Worm (Caenorhabditis elegans) whole organism, L4 larva: ENCODE data around the gene C25E10.11.

ENCODE experiments used
- T20F7.1 ChIP-seq: fragments of 200-800 bp; sonication (Bioruptor generic); optimal IDR thresholded peaks from 2 replicates; lab custom pipeline; 2018; ENCODE audit warnings: mild to moderate bottlenecking, missing genetic modification characterization, missing compliant biosample characterization
- Y105C5A.15 ChIP-seq: fragments of 200-800 bp; sonication (Bioruptor generic); IDR thresholded peaks from 2 replicates; pipeline ENCODE4 v1.3.6; 2022; ENCODE audit warnings: missing genetic modification characterization, missing compliant biosample characterization
- ZK546.5 ChIP-seq, 2 experiments: sonication (generic microtip); optimal IDR thresholded peaks; 2 replicates each; lab custom pipeline; 2017; ENCODE audit warnings: missing biosample characterization in 2 of 2, missing genetic modification characterization in 2 of 2
- ama-1 ChIP-seq: fragments of 150-350 bp; optimal IDR thresholded peaks from 2 replicates; lab custom pipeline; 2014; ENCODE audit warnings: inconsistent platforms, mixed read lengths
- daf-19 ChIP-seq: fragments of 200-800 bp; sonication (Bioruptor generic); conservative IDR thresholded peaks from 2 replicates; pipeline ENCODE4 v1.3.6; 2022; ENCODE audit warnings: missing genetic modification characterization, missing compliant biosample characterization
- dpl-1 ChIP-seq: fragments of 150-350 bp; optimal IDR thresholded peaks from 2 replicates; lab custom pipeline; 2014; ENCODE audit warnings: missing biosample characterization, missing genetic modification reagents, missing genetic modification characterization
- fos-1 ChIP-seq: fragments of 150-350 bp; optimal IDR thresholded peaks from 2 replicates; lab custom pipeline; 2014; ENCODE audit warnings: missing biosample characterization, missing genetic modification characterization
- lir-3 ChIP-seq: sonication (generic microtip); optimal IDR thresholded peaks from 2 replicates; lab custom pipeline; 2016; ENCODE audit warnings: mild to moderate bottlenecking, missing genetic modification characterization, missing compliant biosample characterization
- mdl-1 ChIP-seq, 2 experiments: fragments of 150-350 bp in 1 of 2; sonication (generic microtip) in 1 of 2; optimal IDR thresholded peaks; 2 replicates each; lab custom pipeline; 2014 to 2017; ENCODE audit warnings: missing biosample characterization in 2 of 2, missing genetic modification characterization in 2 of 2
- snpc-4 ChIP-seq: fragments of 150-350 bp; optimal IDR thresholded peaks from 2 replicates; lab custom pipeline; 2014; ENCODE audit warnings: missing biosample characterization, missing genetic modification characterization
- zag-1 ChIP-seq: fragments of 150-350 bp; optimal IDR thresholded peaks from 2 replicates; lab custom pipeline; 2014; ENCODE audit warnings: missing biosample characterization, missing genetic modification characterization

DNA sequence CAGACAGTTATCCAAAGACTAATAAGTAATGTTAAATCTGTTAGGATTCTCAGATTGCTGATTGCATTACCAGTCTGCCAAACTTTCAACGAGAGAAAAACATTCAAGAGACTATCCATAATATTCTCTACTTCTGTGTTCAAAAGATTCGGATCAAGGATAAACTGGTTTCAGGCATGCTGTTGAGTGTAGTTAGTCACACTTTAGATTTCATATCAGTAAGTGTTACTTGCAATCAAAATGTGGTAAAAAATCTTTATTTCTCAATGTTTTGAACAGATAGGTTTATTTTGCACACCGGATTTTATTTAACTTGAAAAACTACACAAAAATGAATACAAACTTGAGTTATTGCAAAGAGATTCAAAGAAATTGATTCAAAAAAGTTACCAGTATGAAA is 36.4 kb downstream of the C25E10.11 start, which contains the start of gene oac-41:
- no peak for TF ChIP-seq Y105C5A.15 (GFP tag; lab: Robert Waterston, UW)
- no peak for TF ChIP-seq ZK546.5 (tag; optimal IDR thresholded peaks at IDR 0.05; lab: Kevin White, UChicago)
- no peak for TF ChIP-seq snpc-4 (tag; lab: Kevin White, UChicago)
- no peak for TF ChIP-seq T20F7.1 (GFP tag; lab: Kevin White, UChicago)
- no peak for TF ChIP-seq lir-3
- no peak for TF ChIP-seq mdl-1 (tag; optimal IDR thresholded peaks at IDR 0.05; lab: Kevin White, UChicago)
- TF ChIP-seq fos-1 (tag; lab: Kevin White, UChicago): no peak
- TF ChIP-seq ama-1 (lab: Kevin White, UChicago): no peak
- no peak for TF ChIP-seq dpl-1 (GFP tag; lab: Kevin White, UChicago)
- TF ChIP-seq daf-19 (GFP tag; lab: Robert Waterston, UW): no peak
- TF ChIP-seq zag-1 (tag; lab: Kevin White, UChicago): no peak
